Worm (Caenorhabditis elegans): Measurements from ENCODE around the gene cpg-2.
"Not testable (repeated sequence)": the region's sequence is repeated elsewhere in the genome, so short reads cannot be mapped to it uniquely, and the experiment has no call there.

cpg-2 gene

ce11 chrIII:7133559-7133958 is 29.8 kb upstream of the cpg-2 start, which contains the start of the genes pot-1 and ggtb-1:
Gene pot-1, minus strand, starts transcription at chrIII:7133678.
Gene ggtb-1, plus strand, starts transcription at chrIII:7133766.
- TF ChIP-seq tbx-9 (tag; optimal IDR thresholded peaks at IDR 0.05; ENCODE audit: borderline replicate concordance) (no peak), lin-54 (GFP tag; optimal IDR thresholded peaks at IDR 0.05) (peak; percentile 14), attf-3 (GFP tag; conservative IDR thresholded peaks at IDR 0.05) (peak; percentile 91)

DNA sequence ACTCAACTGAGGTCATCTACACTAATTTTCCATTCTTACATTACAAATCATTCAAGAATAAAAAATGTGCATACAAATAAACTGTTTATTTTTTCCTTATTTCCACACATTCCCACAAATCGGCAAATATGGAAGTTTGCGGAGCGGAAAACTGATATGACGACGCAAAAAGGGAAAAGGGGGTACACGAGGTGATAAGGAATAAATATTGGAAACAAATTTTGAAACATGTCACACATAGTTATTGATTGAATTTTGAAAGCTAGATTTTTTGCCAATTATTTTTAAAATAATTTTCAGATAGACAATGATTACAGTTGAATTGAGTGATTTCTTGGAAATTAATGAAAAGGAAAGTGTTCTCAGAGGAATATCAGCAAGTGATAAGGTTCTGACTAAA is 24.8 kb upstream of the cpg-2 start, which contains the start of gene viro-2:
TSS of gene viro-2 (plus strand) at position 301 of the 400 bp plus-strand sequence.
- TF ChIP-seq atf-7 (tag; optimal IDR thresholded peaks at IDR 0.05); ztf-28 (GFP tag; IDR thresholded peaks at IDR 0.05); repo-1 (tag; optimal IDR thresholded peaks at IDR 0.05): not testable (repeated sequence)

DNA sequence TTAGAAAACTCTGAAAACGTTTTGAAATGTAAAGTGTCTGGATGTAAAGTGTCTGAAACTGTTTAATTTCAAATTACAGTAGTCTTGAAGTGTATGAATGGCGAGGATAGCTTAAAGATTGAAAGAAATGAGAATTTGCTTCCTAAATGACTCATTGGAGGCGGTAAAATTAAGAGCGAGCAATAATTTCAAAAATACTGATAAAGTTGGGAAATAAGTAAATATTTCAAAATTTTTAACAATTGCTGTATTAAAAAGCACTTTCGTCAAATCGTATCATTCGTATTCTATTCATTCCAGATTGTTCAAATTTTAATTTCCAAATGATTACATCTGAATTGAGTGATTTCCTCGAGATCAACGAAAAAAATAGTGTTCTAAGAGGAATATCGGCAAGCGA is 20.6 kb upstream of the cpg-2 start, which contains the start of gene B0280.2:
TSS of gene B0280.2 (plus strand) at position 301 of the 400 bp plus-strand sequence.
- no peak for TF ChIP-seq Y67H2A.10 (GFP tag; conservative IDR thresholded peaks at IDR 0.05)
- no peak for TF ChIP-seq ztf-18 (tag; optimal IDR thresholded peaks at IDR 0.05)
- no peak for TF ChIP-seq aptf-3 (GFP tag; IDR thresholded peaks at IDR 0.05)
- no peak for TF ChIP-seq zfh-2 (GFP tag; conservative IDR thresholded peaks at IDR 0.05)
- TF ChIP-seq ztf-6 (GFP tag; IDR thresholded peaks at IDR 0.05), result no peak
- no peak for TF ChIP-seq lin-26 (GFP tag; IDR thresholded peaks at IDR 0.05)
- no peak for TF ChIP-seq zim-3 (tag; optimal IDR thresholded peaks at IDR 0.05)
- TF ChIP-seq him-1 (tag; optimal IDR thresholded peaks at IDR 0.05), result no peak
- no peak for TF ChIP-seq hsf-1 (GFP tag; IDR thresholded peaks at IDR 0.05)
- no peak for TF ChIP-seq fkh-3 (tag; optimal IDR thresholded peaks at IDR 0.05)
- TF ChIP-seq cebp-2 (GFP tag; IDR thresholded peaks at IDR 0.05), result no peak
- no peak for TF ChIP-seq mel-28 (tag; optimal IDR thresholded peaks at IDR 0.05; ENCODE audit: borderline replicate concordance)
- TF ChIP-seq aptf-2 (GFP tag; conservative IDR thresholded peaks at IDR 0.05), result no peak
- no peak for TF ChIP-seq xnd-1 (tag; optimal IDR thresholded peaks at IDR 0.05)
- TF ChIP-seq pbrm-1 (GFP tag; IDR thresholded peaks at IDR 0.05), result no peak
- no peak for TF ChIP-seq tlf-1 (GFP tag; optimal IDR thresholded peaks at IDR 0.05)
- TF ChIP-seq C17E4.6 (GFP tag; IDR thresholded peaks at IDR 0.05), result no peak

DNA sequence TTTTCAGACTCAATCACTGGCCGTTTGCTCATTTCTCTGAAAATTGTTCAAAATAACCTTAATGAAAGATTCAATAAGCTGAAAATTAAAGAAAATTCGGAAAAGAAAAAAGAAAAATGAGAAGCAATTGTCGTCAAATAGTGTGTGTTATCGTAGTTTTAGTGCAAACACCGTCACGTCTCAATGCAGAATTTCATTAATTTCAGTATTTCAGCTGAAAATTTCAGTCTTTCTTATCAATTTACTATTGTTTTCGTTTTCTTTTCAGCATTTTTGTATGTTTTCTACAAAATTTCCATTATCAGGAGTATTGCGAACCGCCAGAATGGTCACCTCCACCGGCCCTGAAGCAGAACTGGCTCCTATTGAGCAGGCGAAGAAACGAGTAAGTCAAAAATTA is 19.1 kb upstream of the cpg-2 start, which contains the start of the genes B0280.9 and rpia-1:
TSS of gene B0280.9 (minus strand) at position 36 of the 400 bp plus-strand sequence.
TSS of gene rpia-1 (plus strand) at position 269 of the 400 bp plus-strand sequence.
- TF ChIP-seq hsf-1 (GFP tag; IDR thresholded peaks at IDR 0.05), result no peak
- TF ChIP-seq dpff-1 (tag; optimal IDR thresholded peaks at IDR 0.05), result no peak
- TF ChIP-seq cebp-1 (GFP tag; IDR thresholded peaks at IDR 0.05), result no peak
- peak; percentile 6 for TF ChIP-seq cebp-1 (tag; optimal IDR thresholded peaks at IDR 0.05)
- no peak for TF ChIP-seq snpc-4 (GFP tag; optimal IDR thresholded peaks at IDR 0.05)
- TF ChIP-seq snpc-4 (tag; optimal IDR thresholded peaks at IDR 0.05), result peak in 1 of 4 experiments; percentile 13
- TF ChIP-seq Y53G8AR.9 (GFP tag; conservative IDR thresholded peaks at IDR 0.05), result no peak
- TF ChIP-seq snpc-3.4 (tag; optimal IDR thresholded peaks at IDR 0.05), result peak; percentile 12
- no peak for TF ChIP-seq athp-1 (tag; optimal IDR thresholded peaks at IDR 0.05)
- peak; percentile 28; the same call in 1 of the 2 replicates for TF ChIP-seq hmg-1.2 (GFP tag; IDR thresholded peaks at IDR 0.05)
- no peak for TF ChIP-seq unc-62 (GFP tag; optimal IDR thresholded peaks at IDR 0.05)
- no peak for TF ChIP-seq nhr-90 (tag; optimal IDR thresholded peaks at IDR 0.05)
- no peak for TF ChIP-seq ama-1 (optimal IDR thresholded peaks at IDR 0.05)
- TF ChIP-seq ama-1 (GFP tag; optimal IDR thresholded peaks at IDR 0.05), result no peak
- no peak for TF ChIP-seq dpl-1 (GFP tag; optimal IDR thresholded peaks at IDR 0.05)
- no peak for TF ChIP-seq rpc-1 (optimal IDR thresholded peaks at IDR 0.05)
- no peak for TF ChIP-seq rpc-1 (tag; optimal IDR thresholded peaks at IDR 0.05)
- TF ChIP-seq egl-18 (GFP tag; IDR thresholded peaks at IDR 0.05), result no peak
- peak; percentile 14 for TF ChIP-seq lsl-1 (GFP tag; optimal IDR thresholded peaks at IDR 0.05)
- no peak for TF ChIP-seq unc-130 (GFP tag; optimal IDR thresholded peaks at IDR 0.05)
- TF ChIP-seq tlf-1 (GFP tag; optimal IDR thresholded peaks at IDR 0.05), result no peak
- no peak for TF ChIP-seq K12H6.12 (tag; optimal IDR thresholded peaks at IDR 0.05)
- TF ChIP-seq ztf-22 (GFP tag; optimal IDR thresholded peaks at IDR 0.05), result no peak
- peak; percentile 32 for TF ChIP-seq snpc-1.1 (tag; optimal IDR thresholded peaks at IDR 0.05; ENCODE audit: insufficient read depth)
- TF ChIP-seq ekl-4 (GFP tag; IDR thresholded peaks at IDR 0.05), result no peak
- no peak for TF ChIP-seq repo-1 (tag; optimal IDR thresholded peaks at IDR 0.05)
